Fruit fly (Drosophila melanogaster) whole organism, embryonic: ENCODE measurements around the gene CG46303.

Experiments
- Ada2b ChIP-seq: fragments of 200-800 bp; sonication (Bioruptor generic); IDR thresholded peaks from 2 replicates; pipeline ENCODE4 v1.3.6; 2022; ENCODE audit warnings: missing biosample characterization, missing genetic modification characterization
- Aef1 ChIP-seq: fragments of 200-800 bp; sonication (Bioruptor generic); IDR thresholded peaks from 3 replicates; pipeline ENCODE4 v1.3.6; 2022; ENCODE audit warnings: missing biosample characterization, missing genetic modification characterization
- Bteb2 ChIP-seq: fragments of 200-800 bp; sonication (Bioruptor generic); optimal IDR thresholded peaks from 2 replicates; lab custom pipeline; 2016; ENCODE audit warnings: missing biosample characterization, missing genetic modification characterization
- CG10209 ChIP-seq: fragments of 200-800 bp; sonication (Bioruptor generic); optimal IDR thresholded peaks from 3 replicates; lab custom pipeline; 2017; ENCODE audit warnings: missing biosample characterization, mild to moderate bottlenecking, missing genetic modification characterization, missing genetic modification reagents
- CG10366 ChIP-seq: fragments of 200-800 bp; sonication (Bioruptor generic); IDR thresholded peaks from 2 replicates; pipeline ENCODE4 v1.3.6; 2022; ENCODE audit warnings: missing biosample characterization, missing genetic modification characterization
- CG11093 ChIP-seq: fragments of 200-800 bp; sonication (Bioruptor generic); IDR thresholded peaks from 3 replicates; pipeline ENCODE4 v1.3.6; 2022; ENCODE audit warnings: missing biosample characterization, missing genetic modification characterization
- CG1233 ChIP-seq: fragments of 200-800 bp; sonication (Bioruptor generic); optimal IDR thresholded peaks from 4 replicates; lab custom pipeline; 2018; ENCODE audit warnings: missing biosample characterization, mild to moderate bottlenecking, missing genetic modification characterization
- CG12769 ChIP-seq: fragments of 200-800 bp; sonication (Bioruptor generic); optimal IDR thresholded peaks from 2 replicates; lab custom pipeline; 2019; ENCODE audit warnings: missing biosample characterization, mild to moderate bottlenecking, missing genetic modification characterization, moderate library complexity
- CG13894 ChIP-seq: fragments of 200-800 bp; sonication (Bioruptor generic); optimal IDR thresholded peaks from 3 replicates; lab custom pipeline; 2018; ENCODE audit warnings: missing biosample characterization, mild to moderate bottlenecking, missing genetic modification characterization, moderate library complexity
- CG14965 ChIP-seq: fragments of 200-800 bp; sonication (Bioruptor generic); optimal IDR thresholded peaks from 2 replicates; lab custom pipeline; 2016; ENCODE audit warnings: missing biosample characterization, missing genetic modification characterization, borderline replicate concordance
- CG16813 ChIP-seq: fragments of 200-800 bp; sonication (Bioruptor generic); IDR thresholded peaks from 3 replicates; pipeline ENCODE4 v1.3.6; 2022; ENCODE audit warnings: missing biosample characterization, missing genetic modification characterization; ENCODE audit not compliant: partially characterized antibody
- CG17361 ChIP-seq: fragments of 200-800 bp; sonication (Bioruptor generic); IDR thresholded peaks from 3 replicates; pipeline ENCODE4 v1.3.6; 2022; ENCODE audit warnings: missing biosample characterization, missing genetic modification characterization
- CG17612 ChIP-seq: fragments of 200-800 bp; sonication (Bioruptor generic); IDR thresholded peaks from 2 replicates; pipeline ENCODE4 v1.3.6; 2022; ENCODE audit warnings: missing biosample characterization, missing genetic modification characterization
- CG18619 ChIP-seq: fragments of 200-800 bp; sonication (Bioruptor generic); optimal IDR thresholded peaks from 3 replicates; lab custom pipeline; 2017; ENCODE audit warnings: missing biosample characterization, mild to moderate bottlenecking, missing genetic modification characterization
- CG2116 ChIP-seq: fragments of 200-800 bp; sonication (Bioruptor generic); optimal IDR thresholded peaks from 3 replicates; lab custom pipeline; 2018; ENCODE audit warnings: missing biosample characterization, mild to moderate bottlenecking, missing genetic modification characterization
- CG2202 ChIP-seq: fragments of 200-800 bp; sonication (Bioruptor generic); optimal IDR thresholded peaks from 2 replicates; lab custom pipeline; 2018; ENCODE audit warnings: missing biosample characterization, mild to moderate bottlenecking, missing genetic modification characterization
- CG3995 ChIP-seq: fragments of 200-800 bp; sonication (Bioruptor generic); optimal IDR thresholded peaks from 3 replicates; lab custom pipeline; 2016; ENCODE audit warnings: missing biosample characterization, missing genetic modification characterization
- CG43689 ChIP-seq: fragments of 200-800 bp; sonication (Bioruptor generic); IDR thresholded peaks from 2 replicates; pipeline ENCODE4 v1.3.6; 2022; ENCODE audit warnings: missing biosample characterization, missing genetic modification characterization
- CG8359 ChIP-seq: fragments of 200-800 bp; sonication (Bioruptor generic); optimal IDR thresholded peaks from 2 replicates; lab custom pipeline; 2017; ENCODE audit warnings: missing biosample characterization, mild to moderate bottlenecking, missing genetic modification characterization, borderline replicate concordance
- CG9215 ChIP-seq: fragments of 200-800 bp; sonication (Bioruptor generic); IDR thresholded peaks from 2 replicates; pipeline ENCODE4 v1.3.6; 2022; ENCODE audit warnings: missing biosample characterization, missing genetic modification characterization
- CG9609 ChIP-seq: fragments of 200-800 bp; sonication (Bioruptor generic); optimal IDR thresholded peaks from 3 replicates; lab custom pipeline; 2016; ENCODE audit warnings: missing biosample characterization, missing genetic modification characterization
- Chrac-16 ChIP-seq: fragments of 200-800 bp; sonication (Bioruptor generic); optimal IDR thresholded peaks from 3 replicates; lab custom pipeline; 2016; ENCODE audit warnings: missing biosample characterization, missing genetic modification characterization
- Dp ChIP-seq: fragments of 200-800 bp; sonication (Bioruptor generic); optimal IDR thresholded peaks from 2 replicates; lab custom pipeline; 2018; ENCODE audit warnings: missing biosample characterization, mild to moderate bottlenecking, missing genetic modification characterization, moderate library complexity
- Ets65A ChIP-seq: fragments of 200-800 bp; sonication (Bioruptor generic); peaks from one replicate; lab custom pipeline; 2016; ENCODE audit warnings: missing biosample characterization, missing genetic modification characterization
- Fer3 ChIP-seq: fragments of 200-800 bp; sonication (Bioruptor generic); optimal IDR thresholded peaks from 2 replicates; lab custom pipeline; 2018; ENCODE audit warnings: missing biosample characterization, mild to moderate bottlenecking, missing genetic modification characterization, moderate library complexity
- Gug ChIP-seq: fragments of 200-800 bp; sonication (Bioruptor generic); IDR thresholded peaks from 4 replicates; pipeline ENCODE4 v1.3.6; 2022; ENCODE audit warnings: missing biosample characterization, missing genetic modification characterization
- HLH4C ChIP-seq: fragments of 200-800 bp; sonication (Bioruptor generic); IDR thresholded peaks from 3 replicates; pipeline ENCODE4 v1.3.6; 2022; ENCODE audit warnings: missing biosample characterization, missing genetic modification characterization; ENCODE audit not compliant: partially characterized antibody
- Neu2 ChIP-seq: fragments of 200-800 bp; sonication (Bioruptor generic); optimal IDR thresholded peaks from 3 replicates; lab custom pipeline; 2016; ENCODE audit warnings: missing biosample characterization, missing genetic modification characterization, borderline replicate concordance
- Xrp1 ChIP-seq: fragments of 200-800 bp; sonication (Bioruptor generic); IDR thresholded peaks from 2 replicates; pipeline ENCODE4 v1.3.6; 2022; ENCODE audit warnings: missing biosample characterization, missing genetic modification characterization
- ab ChIP-seq: fragments of 200-800 bp; sonication (Bioruptor generic); optimal IDR thresholded peaks from 2 replicates; lab custom pipeline; 2016; ENCODE audit warnings: missing biosample characterization, missing genetic modification characterization
- aop ChIP-seq: fragments of 200-800 bp; sonication (Bioruptor generic); IDR thresholded peaks from 2 replicates; pipeline ENCODE4 v1.3.6; 2022; ENCODE audit warnings: missing biosample characterization, missing genetic modification characterization
- da ChIP-seq: fragments of 200-800 bp; sonication (Bioruptor generic); optimal IDR thresholded peaks from 2 replicates; lab custom pipeline; 2016; ENCODE audit warnings: missing biosample characterization, missing genetic modification characterization
- dan ChIP-seq: fragments of 200-800 bp; sonication (Bioruptor generic); IDR thresholded peaks from 2 replicates; pipeline ENCODE4 v1.3.6; 2022; ENCODE audit warnings: missing biosample characterization, missing genetic modification characterization
- dati ChIP-seq: fragments of 200-800 bp; sonication (Bioruptor generic); IDR thresholded peaks from 2 replicates; pipeline ENCODE4 v1.3.6; 2022; ENCODE audit warnings: missing biosample characterization, missing genetic modification characterization
- fd64A ChIP-seq: fragments of 200-800 bp; sonication (Bioruptor generic); optimal IDR thresholded peaks from 3 replicates; lab custom pipeline; 2018; ENCODE audit warnings: missing biosample characterization, mild to moderate bottlenecking, missing genetic modification characterization
- grn ChIP-seq: fragments of 200-800 bp; sonication (Bioruptor generic); optimal IDR thresholded peaks from 3 replicates; lab custom pipeline; 2017; ENCODE audit warnings: missing biosample characterization, missing genetic modification characterization
- hb ChIP-seq: fragments of 200-800 bp; sonication (Bioruptor generic); IDR thresholded peaks from 3 replicates; pipeline ENCODE4 v1.3.6; 2022; ENCODE audit warnings: missing biosample characterization, missing genetic modification characterization; ENCODE audit not compliant: partially characterized antibody
- her ChIP-seq: fragments of 200-800 bp; sonication (Bioruptor generic); optimal IDR thresholded peaks from 2 replicates; lab custom pipeline; 2016; ENCODE audit warnings: missing biosample characterization, missing genetic modification characterization
- klu ChIP-seq: fragments of 200-800 bp; sonication (Bioruptor generic); IDR thresholded peaks from 2 replicates; pipeline ENCODE4 v1.3.6; 2022; ENCODE audit warnings: missing biosample characterization, missing genetic modification characterization
- kni ChIP-seq: fragments of 200-800 bp; sonication (Bioruptor generic); optimal IDR thresholded peaks from 3 replicates; lab custom pipeline; 2017; ENCODE audit warnings: mild to moderate bottlenecking, missing biosample characterization, missing genetic modification reagents, missing genetic modification characterization
- mld ChIP-seq: fragments of 200-800 bp; sonication (Bioruptor generic); IDR thresholded peaks from 3 replicates; pipeline ENCODE4 v1.3.6; 2022; ENCODE audit warnings: missing biosample characterization, missing genetic modification characterization; ENCODE audit not compliant: partially characterized antibody
- nom ChIP-seq: fragments of 200-800 bp; sonication (Bioruptor generic); optimal IDR thresholded peaks from 2 replicates; lab custom pipeline; 2017; ENCODE audit warnings: missing biosample characterization, missing genetic modification characterization, mild to moderate bottlenecking, moderate library complexity, missing genetic modification reagents
- oc ChIP-seq: fragments of 200-800 bp; sonication (Bioruptor generic); optimal IDR thresholded peaks from 2 replicates; lab custom pipeline; 2018; ENCODE audit warnings: missing biosample characterization, mild to moderate bottlenecking, missing genetic modification characterization, moderate library complexity
- onecut ChIP-seq: fragments of 200-800 bp; sonication (Bioruptor generic); IDR thresholded peaks from 2 replicates; pipeline ENCODE4 v1.3.6; 2022; ENCODE audit warnings: missing biosample characterization, missing genetic modification characterization
- rib ChIP-seq: fragments of 200-800 bp; sonication (Bioruptor generic); IDR thresholded peaks from 2 replicates; pipeline ENCODE4 v1.3.6; 2022; ENCODE audit warnings: missing biosample characterization, missing genetic modification characterization
- ro ChIP-seq: fragments of 200-800 bp; sonication (Bioruptor generic); IDR thresholded peaks from 2 replicates; pipeline ENCODE4 v1.3.6; 2022; ENCODE audit warnings: missing biosample characterization, missing genetic modification characterization
- schlank ChIP-seq: fragments of 200-800 bp; sonication (Bioruptor generic); optimal IDR thresholded peaks from 2 replicates; lab custom pipeline; 2018; ENCODE audit warnings: missing biosample characterization, mild to moderate bottlenecking, missing genetic modification characterization
- slbo ChIP-seq: fragments of 200-800 bp; sonication (Bioruptor generic); IDR thresholded peaks from 2 replicates; pipeline ENCODE4 v1.3.6; 2022; ENCODE audit warnings: missing biosample characterization, missing genetic modification characterization
- zfh1 ChIP-seq: fragments of 200-800 bp; sonication (Bioruptor generic); IDR thresholded peaks from 3 replicates; pipeline ENCODE4 v1.3.6; 2022; ENCODE audit warnings: missing biosample characterization, missing genetic modification characterization

The CG46303 gene

DNA sequence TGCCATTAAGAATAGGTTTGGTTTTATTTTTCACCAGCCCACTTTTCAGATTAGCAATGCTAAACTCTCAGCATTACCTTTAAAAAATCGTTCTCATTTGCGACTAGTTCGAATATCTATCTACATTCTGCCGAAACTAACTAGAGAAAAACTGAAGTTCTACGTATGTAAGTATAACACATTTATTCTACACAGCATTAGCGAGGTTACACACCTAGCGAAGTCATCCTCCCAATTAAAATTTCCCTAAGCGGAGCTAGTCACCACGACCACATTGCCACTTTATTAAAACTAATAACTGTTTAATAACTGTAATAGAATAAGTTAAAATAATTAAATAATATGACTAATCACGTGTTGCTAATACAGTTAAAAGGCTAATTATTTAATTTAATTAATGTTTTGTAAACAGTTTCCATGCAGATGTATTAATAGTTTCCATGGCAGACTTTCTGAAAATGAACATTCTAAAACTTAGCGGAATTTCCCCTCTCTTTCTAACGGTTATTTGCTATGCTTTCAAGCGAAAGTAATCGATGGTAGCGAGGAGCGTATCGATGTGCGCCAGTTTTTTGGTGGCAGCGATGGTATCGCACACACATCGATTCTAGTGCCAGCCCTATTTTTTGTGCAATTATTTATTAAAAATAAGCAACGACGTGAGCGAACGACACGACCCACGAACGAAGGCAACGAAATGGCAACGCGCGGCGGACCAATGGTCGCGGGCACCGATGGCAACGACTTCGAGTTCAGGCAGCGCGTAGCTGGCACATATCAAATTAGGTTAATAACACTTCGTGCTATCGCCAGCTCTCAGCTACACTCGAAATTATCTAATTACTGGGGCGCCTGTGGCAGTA lies 42.8 kb upstream of the CG46303 start, which contains the start of gene jagn (continued):
- no peak for TF ChIP-seq CG11093 (GFP tag; lab: Robert Waterston, UW)
- no peak for TF ChIP-seq CG2202
- peak; percentile 77 for TF ChIP-seq kni (GFP tag; lab: Kevin White, UChicago)
- TF ChIP-seq CG16813 (GFP tag; lab: Robert Waterston, UW), result peak; percentile 100
- peak; percentile 19 for TF ChIP-seq Bteb2
- TF ChIP-seq da (GFP tag; lab: Kevin White, UChicago), result peak; percentile 14
- TF ChIP-seq Neu2 (GFP tag; lab: Kevin White, UChicago), result no peak
- peak; percentile 100 for TF ChIP-seq hb (GFP tag; lab: Robert Waterston, UW)
- TF ChIP-seq CG18619 (GFP tag; lab: Kevin White, UChicago), result peak; percentile 53
- peak; percentile 26 for TF ChIP-seq CG10209
- TF ChIP-seq klu, result 0 out of 2 replicates have a peak, but pooled peaks have one; percentile 28
- peak; percentile 55; the same call in 1 of the 2 replicates for TF ChIP-seq rib (GFP tag; lab: Robert Waterston, UW)
- TF ChIP-seq CG17612 (GFP tag; lab: Robert Waterston, UW), result no peak
- peak; percentile 63 for TF ChIP-seq CG9609 (GFP tag; lab: Kevin White, UChicago)
- TF ChIP-seq CG10366 (GFP tag; lab: Robert Waterston, UW), result peak; percentile 45
- TF ChIP-seq CG8359, result no peak
- TF ChIP-seq Ets65A (GFP tag; lab: Kevin White, UChicago), result peak; percentile 95
- TF ChIP-seq her (GFP tag; lab: Kevin White, UChicago), result peak; percentile 54
- peak; percentile 1 for TF ChIP-seq grn
- TF ChIP-seq Fer3, result peak; percentile 62
- no peak for TF ChIP-seq CG43689 (GFP tag; lab: Robert Waterston, UW)
- peak; percentile 99 for TF ChIP-seq mld
- TF ChIP-seq CG12769 (tag; lab: Kevin White, UChicago), result no peak
- no peak for TF ChIP-seq CG14965
- TF ChIP-seq Gug, result peak; percentile 93
- TF ChIP-seq schlank, result no peak
- peak; percentile 11 for TF ChIP-seq ab (GFP tag; lab: Kevin White, UChicago)
- TF ChIP-seq nom (GFP tag; lab: Kevin White, UChicago), result no peak
- no peak for TF ChIP-seq dati (GFP tag; lab: Robert Waterston, UW)
- TF ChIP-seq Ada2b (GFP tag; lab: Robert Waterston, UW), result peak; percentile 50; the same call in 1 of the 2 replicates
- TF ChIP-seq ro, result no peak
- peak; percentile 70; the same call in 2 of the 3 replicates for TF ChIP-seq CG17361
- TF ChIP-seq Chrac-16, result peak; percentile 44
- TF ChIP-seq CG2116 (GFP tag; lab: Kevin White, UChicago), result peak; percentile 76
- no peak for TF ChIP-seq aop
- TF ChIP-seq onecut (GFP tag; lab: Robert Waterston, UW), result peak; percentile 83
- TF ChIP-seq zfh1 (GFP tag; lab: Robert Waterston, UW), result peak; percentile 68; the same call in 2 of the 3 replicates
- no peak for TF ChIP-seq fd64A (GFP tag; lab: Kevin White, UChicago)
- peak; percentile 14 for TF ChIP-seq CG3995
- peak; percentile 51 for TF ChIP-seq Dp (GFP tag; lab: Kevin White, UChicago)
- peak; percentile 91 for TF ChIP-seq slbo (GFP tag; lab: Robert Waterston, UW)
- peak; percentile 38; the same call in 1 of the 2 replicates for TF ChIP-seq Xrp1 (GFP tag; lab: Robert Waterston, UW)
- TF ChIP-seq CG9215 (GFP tag; lab: Robert Waterston, UW), result peak; percentile 66
- no peak for TF ChIP-seq dan (GFP tag; lab: Robert Waterston, UW)
- peak; percentile 59 for TF ChIP-seq CG1233 (GFP tag; lab: Kevin White, UChicago)
- peak; percentile 52 for TF ChIP-seq Aef1 (GFP tag; lab: Robert Waterston, UW)
- TF ChIP-seq HLH4C, result peak; percentile 99
- TF ChIP-seq CG13894 (tag; lab: Kevin White, UChicago), result peak; percentile 31
- TF ChIP-seq oc, result peak; percentile 21
